Fruit fly (Drosophila melanogaster) whole organism, adult: ENCODE results near the gene CG42583.

Source experiments
- CG11617 ChIP-seq: fragments of 200-800 bp; sonication (Bioruptor generic); optimal IDR thresholded peaks from 2 replicates; lab custom pipeline; 2017; ENCODE audit warnings: mild to moderate bottlenecking, missing biosample characterization, missing genetic modification reagents, missing genetic modification characterization
- CG12768 ChIP-seq: fragments of 200-800 bp; sonication (Bioruptor generic); optimal IDR thresholded peaks from 2 replicates; lab custom pipeline; 2017; ENCODE audit warnings: missing biosample characterization, missing genetic modification characterization, mild to moderate bottlenecking, moderate library complexity, missing genetic modification reagents
- CG14711 ChIP-seq: fragments of 200-800 bp; sonication (Bioruptor generic); optimal IDR thresholded peaks from 2 replicates; lab custom pipeline; 2018; ENCODE audit warnings: missing biosample characterization, mild to moderate bottlenecking, missing genetic modification characterization, moderate library complexity
- CG1620 ChIP-seq: fragments of 200-800 bp; sonication (Bioruptor generic); optimal IDR thresholded peaks from 2 replicates; lab custom pipeline; 2016; ENCODE audit warnings: missing biosample characterization, missing genetic modification characterization
- CG33017 ChIP-seq: fragments of 200-800 bp; sonication (Bioruptor generic); optimal IDR thresholded peaks from 2 replicates; lab custom pipeline; 2018; ENCODE audit warnings: missing biosample characterization, mild to moderate bottlenecking, missing genetic modification characterization, moderate library complexity
- CG5204 ChIP-seq: fragments of 200-800 bp; sonication (Bioruptor generic); optimal IDR thresholded peaks from 2 replicates; lab custom pipeline; 2016; ENCODE audit warnings: missing biosample characterization, missing genetic modification characterization
- CG7045 ChIP-seq: fragments of 200-800 bp; sonication (Bioruptor generic); optimal IDR thresholded peaks from 2 replicates; lab custom pipeline; 2017; ENCODE audit warnings: missing biosample characterization, mild to moderate bottlenecking, missing genetic modification characterization
- CG7101 ChIP-seq: fragments of 200-800 bp; sonication (Bioruptor generic); optimal IDR thresholded peaks from 2 replicates; lab custom pipeline; 2018; ENCODE audit warnings: missing biosample characterization, mild to moderate bottlenecking, missing genetic modification characterization, moderate library complexity
- Clk ChIP-seq: fragments of 200-800 bp; sonication (Bioruptor generic); optimal IDR thresholded peaks from 2 replicates; lab custom pipeline; 2017; ENCODE audit warnings: missing biosample characterization, missing genetic modification characterization
- Crg-1 ChIP-seq: fragments of 200-800 bp; sonication (Bioruptor generic); optimal IDR thresholded peaks from 2 replicates; lab custom pipeline; 2016; ENCODE audit warnings: missing biosample characterization, missing genetic modification characterization
- Hr96 ChIP-seq: fragments of 200-800 bp; sonication (Bioruptor generic); optimal IDR thresholded peaks from 2 replicates; lab custom pipeline; 2016; ENCODE audit warnings: missing biosample characterization, missing genetic modification characterization
- Mnt ChIP-seq: fragments of 200-800 bp; sonication (Bioruptor generic); optimal IDR thresholded peaks from 2 replicates; lab custom pipeline; 2016; ENCODE audit warnings: missing biosample characterization, mild to moderate bottlenecking, missing genetic modification characterization
- bab1 ChIP-seq: fragments of 200-800 bp; sonication (Bioruptor generic); optimal IDR thresholded peaks from 3 replicates; lab custom pipeline; 2019; ENCODE audit warnings: missing biosample characterization, mild to moderate bottlenecking, missing genetic modification characterization, moderate library complexity
- cic ChIP-seq: fragments of 200-800 bp; sonication (Bioruptor generic); optimal IDR thresholded peaks from 2 replicates; lab custom pipeline; 2017; ENCODE audit warnings: missing biosample characterization, mild to moderate bottlenecking, missing genetic modification characterization, moderate library complexity
- cnc ChIP-seq, 2 experiments: fragments of >200 bp; optimal IDR thresholded peaks; 2 replicates each; lab custom pipeline; 2017
- kay ChIP-seq: fragments of 200-800 bp; sonication (Bioruptor generic); peaks from one replicate; lab custom pipeline; 2016; ENCODE audit warnings: missing biosample characterization, missing genetic modification characterization, borderline replicate concordance
- ovo ChIP-seq: fragments of 200-800 bp; sonication (Bioruptor generic); optimal IDR thresholded peaks from 2 replicates; lab custom pipeline; 2016; ENCODE audit warnings: missing biosample characterization, missing genetic modification characterization
- pad ChIP-seq: fragments of 200-800 bp; sonication (Bioruptor generic); optimal IDR thresholded peaks from 3 replicates; lab custom pipeline; 2017; ENCODE audit warnings: missing biosample characterization, missing genetic modification characterization, mild to moderate bottlenecking, moderate library complexity, missing genetic modification reagents
- tj ChIP-seq: fragments of 200-800 bp; sonication (Bioruptor generic); optimal IDR thresholded peaks from 3 replicates; lab custom pipeline; 2017; ENCODE audit warnings: missing biosample characterization, mild to moderate bottlenecking, missing genetic modification characterization, moderate library complexity
- toe ChIP-seq: fragments of 200-800 bp; sonication (Bioruptor generic); optimal IDR thresholded peaks from 2 replicates; lab custom pipeline; 2016; ENCODE audit warnings: missing biosample characterization, missing genetic modification characterization

Gene CG42583

dm6 chrX:20158943-20159385, 19.4 kb downstream of the CG42583 start:
- TF ChIP-seq Crg-1 (GFP tag; lab: Kevin White, UChicago) (no peak), CG12768 (GFP tag; lab: Kevin White, UChicago) (no peak), Mnt (GFP tag; lab: Kevin White, UChicago) (no peak), ovo (peak; percentile 70), CG1620 (no peak), pad (peak; percentile 24), cic (GFP tag; lab: Kevin White, UChicago) (no peak), cnc (optimal IDR thresholded peaks at IDR 0.05; lab: Kevin White, UChicago) (no peak), CG7101 (no peak), Hr96 (no peak), CG7045 (no peak), kay (no peak), toe (GFP tag; lab: Kevin White, UChicago) (no peak), bab1 (GFP tag; lab: Kevin White, UChicago) (peak; percentile 16), CG5204 (no peak), CG33017 (tag; lab: Kevin White, UChicago) (no peak), CG11617 (GFP tag; lab: Kevin White, UChicago) (peak; percentile 4), tj (GFP tag; lab: Kevin White, UChicago) (peak; percentile 34), CG14711 (tag; lab: Kevin White, UChicago) (no peak), Clk (GFP tag; lab: Kevin White, UChicago) (no peak)

- TF ChIP-seq Clk (GFP tag; lab: Kevin White, UChicago) (no peak), CG1620 (peak; percentile 74), kay (no peak), Mnt (GFP tag; lab: Kevin White, UChicago) (peak; percentile 14), CG14711 (tag; lab: Kevin White, UChicago) (peak; percentile 9), toe (GFP tag; lab: Kevin White, UChicago) (peak; percentile 50), tj (GFP tag; lab: Kevin White, UChicago) (no peak), pad (peak; percentile 35), CG5204 (peak; percentile 17), bab1 (GFP tag; lab: Kevin White, UChicago) (peak; percentile 2), Crg-1 (GFP tag; lab: Kevin White, UChicago) (peak; percentile 30), CG11617 (GFP tag; lab: Kevin White, UChicago) (no peak), CG7045 (no peak), cic (GFP tag; lab: Kevin White, UChicago) (no peak), CG7101 (peak; percentile 5)
These were observed 20.1 kb downstream of the CG42583 start, which contains the start of gene Rab35 for dm6 chrX:20159679-20160140. Gene Rab35 (minus strand): TSS chrX:20159872.

- TF ChIP-seq CG1620 (no peak), bab1 (GFP tag; lab: Kevin White, UChicago) (no peak), CG7101 (no peak), CG14711 (tag; lab: Kevin White, UChicago) (no peak), toe (GFP tag; lab: Kevin White, UChicago) (no peak), Clk (GFP tag; lab: Kevin White, UChicago) (no peak), CG7045 (no peak), CG5204 (no peak), CG33017 (tag; lab: Kevin White, UChicago) (no peak), CG12768 (GFP tag; lab: Kevin White, UChicago) (no peak), tj (GFP tag; lab: Kevin White, UChicago) (no peak), pad (no peak), Mnt (GFP tag; lab: Kevin White, UChicago) (no peak)
These were observed 23.0 kb downstream of the CG42583 start for dm6 chrX:20162586-20162985.

dm6 chrX:20165773-20166412, 26.3 kb downstream of the CG42583 start, which contains the start of gene Phf7:
Gene Phf7 (minus strand): TSS chrX:20165830.
- no peak for TF ChIP-seq CG14711 (tag; lab: Kevin White, UChicago)
- no peak for TF ChIP-seq bab1 (GFP tag; lab: Kevin White, UChicago)

- TF ChIP-seq CG12768 (GFP tag; lab: Kevin White, UChicago) (peak; percentile 47), Hr96 (peak; percentile 9), bab1 (GFP tag; lab: Kevin White, UChicago) (peak; percentile 9), kay (no peak)
These were observed 27.0 kb downstream of the CG42583 start, which contains the start of gene CG9577 for dm6 chrX:20166484-20167038. Gene CG9577 (plus strand): TSS chrX:20166673.

- peak; percentile 57 for TF ChIP-seq Hr96
- TF ChIP-seq CG11617 (GFP tag; lab: Kevin White, UChicago): peak; percentile 35
- TF ChIP-seq pad: no peak
- no peak for TF ChIP-seq kay
- TF ChIP-seq CG7101: peak; percentile 25
- TF ChIP-seq CG5204: peak; percentile 24
- TF ChIP-seq CG33017 (tag; lab: Kevin White, UChicago): no peak
- TF ChIP-seq CG14711 (tag; lab: Kevin White, UChicago): peak; percentile 36
- TF ChIP-seq cnc (optimal IDR thresholded peaks at IDR 0.05; lab: Kevin White, UChicago): no peak
- no peak for TF ChIP-seq cic (GFP tag; lab: Kevin White, UChicago)
- TF ChIP-seq CG1620: peak; percentile 60
- TF ChIP-seq ovo: peak; percentile 22
- peak; percentile 25 for TF ChIP-seq CG12768 (GFP tag; lab: Kevin White, UChicago)
- TF ChIP-seq Mnt (GFP tag; lab: Kevin White, UChicago): peak; percentile 63
- no peak for TF ChIP-seq Clk (GFP tag; lab: Kevin White, UChicago)
- peak; percentile 63 for TF ChIP-seq bab1 (GFP tag; lab: Kevin White, UChicago)
- no peak for TF ChIP-seq CG7045
- TF ChIP-seq Crg-1 (GFP tag; lab: Kevin White, UChicago): peak; percentile 74
- TF ChIP-seq toe (GFP tag; lab: Kevin White, UChicago): peak; percentile 76
- TF ChIP-seq tj (GFP tag; lab: Kevin White, UChicago): no peak
These were observed 30.3 kb downstream of the CG42583 start, which contains the start of the genes CG9581 and CG9578 for dm6 chrX:20169898-20170297. Gene CG9581 (minus strand): TSS chrX:20169981. Gene CG9578 (plus strand): TSS chrX:20170222.
